4 fruit fly cellular contexts compared by ENCODE assay signal in the genomic region with DNA sequence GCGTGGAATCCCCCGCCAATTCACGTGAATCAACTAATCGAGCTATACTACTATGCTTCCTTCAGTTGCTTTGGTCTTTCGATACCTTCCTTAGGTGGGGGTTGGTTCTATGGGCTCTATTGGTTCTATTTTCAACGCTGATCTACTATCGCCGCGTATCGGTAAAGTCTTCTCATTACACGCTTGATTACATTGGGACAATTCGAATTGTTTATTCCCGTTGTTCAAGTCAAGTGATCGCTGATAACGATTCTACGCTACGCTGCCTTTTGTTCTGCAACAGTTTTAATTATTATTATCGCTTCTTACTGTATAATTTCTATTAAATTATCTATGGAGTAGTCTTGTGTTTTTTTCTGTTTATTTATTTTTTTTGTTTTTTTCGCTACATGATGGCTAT.
TF ChIP-seq lines count a peak whose summit lies in the region.

No protein-coding gene starts in this region.

- TF ChIP-seq CTCF in whole organism, embryonic (GFP tag; optimal IDR thresholded peaks at IDR 0.05; lab: Kevin White, UChicago): no peak

TF ChIP-seq in whole organism, adult, 20 proteins besides CTCF, POLR2A, EP300 and RAD21:
- TF ChIP-seq cnc (optimal IDR thresholded peaks at IDR 0.05; lab: Kevin White, UChicago) (no peak), cic (GFP tag; optimal IDR thresholded peaks at IDR 0.05; lab: Kevin White, UChicago) (peak; percentile 69), Hr96 (GFP tag; optimal IDR thresholded peaks at IDR 0.05; lab: Kevin White, UChicago) (no peak), Clk (GFP tag; optimal IDR thresholded peaks at IDR 0.05; lab: Kevin White, UChicago) (no peak), kay (GFP tag; lab: Kevin White, UChicago; ENCODE audit: borderline replicate concordance) (peak; percentile 49), Crg-1 (GFP tag; optimal IDR thresholded peaks at IDR 0.05; lab: Kevin White, UChicago) (no peak), Mnt (GFP tag; optimal IDR thresholded peaks at IDR 0.05; lab: Kevin White, UChicago) (no peak), CG7101 (tag; optimal IDR thresholded peaks at IDR 0.05; lab: Kevin White, UChicago) (no peak), pad (GFP tag; optimal IDR thresholded peaks at IDR 0.05; lab: Kevin White, UChicago) (no peak)

TF ChIP-seq in whole organism, embryonic, 481 proteins besides CTCF, POLR2A, EP300 and RAD21:
- TF ChIP-seq mirr (GFP tag; optimal IDR thresholded peaks at IDR 0.05; lab: Kevin White, UChicago) (peak; percentile 39), cwo (GFP tag; optimal IDR thresholded peaks at IDR 0.05; lab: Kevin White, UChicago) (peak; percentile 15), nau (GFP tag; optimal IDR thresholded peaks at IDR 0.05; lab: Kevin White, UChicago) (no peak), sug (tag; optimal IDR thresholded peaks at IDR 0.05; lab: Kevin White, UChicago) (peak; percentile 33), grn (GFP tag; optimal IDR thresholded peaks at IDR 0.05; lab: Kevin White, UChicago) (peak; percentile 74), exex (tag; optimal IDR thresholded peaks at IDR 0.05; lab: Kevin White, UChicago) (peak; percentile 91)

TF ChIP-seq in whole organism, prepupa, 60 proteins besides CTCF, POLR2A, EP300 and RAD21:
- TF ChIP-seq Eip78C (GFP tag; lab: Kevin White, UChicago) (peak; percentile 1), Lpt (GFP tag; optimal IDR thresholded peaks at IDR 0.05; lab: Kevin White, UChicago) (no peak)

TF ChIP-seq in whole organism, wandering third instar larva, 38 proteins besides CTCF, POLR2A, EP300 and RAD21:
- TF ChIP-seq tai (GFP tag; optimal IDR thresholded peaks at IDR 0.05; lab: Kevin White, UChicago): no peak
- TF ChIP-seq sv (GFP tag; optimal IDR thresholded peaks at IDR 0.05; lab: Kevin White, UChicago): no peak
- no peak for TF ChIP-seq Rel (GFP tag; optimal IDR thresholded peaks at IDR 0.05; lab: Kevin White, UChicago)
- TF ChIP-seq Rel (tag; optimal IDR thresholded peaks at IDR 0.05; lab: Kevin White, UChicago): peak; percentile 39
- no peak for TF ChIP-seq usp (GFP tag; optimal IDR thresholded peaks at IDR 0.05; lab: Kevin White, UChicago)
- TF ChIP-seq CG32264 (GFP tag; optimal IDR thresholded peaks at IDR 0.05; lab: Kevin White, UChicago): no peak
